Fruit fly (Drosophila melanogaster): ENCODE measurements around the gene CG31917.
A peak's percentile ranks its signal among the peaks of the same experiment; 100 is the strongest.

Gene CG31917

dm6 chr2L:4965420-4965819 lies 45.2 kb downstream of the CG31917 start, which contains the start of gene CG34125 (continued):
- TF ChIP-seq CG11560 (tag; IDR thresholded peaks at IDR 0.05) (no peak), E2f2 (GFP tag; IDR thresholded peaks at IDR 0.05) (0 out of 2 replicates have a peak, but pooled peaks have one; percentile 22), Six4 (GFP tag; optimal IDR thresholded peaks at IDR 0.05) (no peak), CG11456 (GFP tag; IDR thresholded peaks at IDR 0.05) (0 out of 3 replicates have a peak, but pooled peaks have one; percentile 47), Xrp1 (GFP tag; IDR thresholded peaks at IDR 0.05) (peak; percentile 34; the same call in 1 of the 2 replicates), MESR4 (GFP tag; optimal IDR thresholded peaks at IDR 0.05) (peak; percentile 13), CG9932 (GFP tag; IDR thresholded peaks at IDR 0.05) (peak; percentile 44; the same call in 1 of the 2 replicates), HLH4C (GFP tag; IDR thresholded peaks at IDR 0.05; ENCODE audit: partially characterized antibody) (no peak), chn (GFP tag; optimal IDR thresholded peaks at IDR 0.05) (no peak), CG34422 (GFP tag; IDR thresholded peaks at IDR 0.05) (0 out of 3 replicates have a peak, but pooled peaks have one; percentile 8), phol (tag; optimal IDR thresholded peaks at IDR 0.05) (peak; percentile 11), sc (optimal IDR thresholded peaks at IDR 0.05) (no peak), sc (GFP tag; optimal IDR thresholded peaks at IDR 0.05) (no peak), CG13624 (GFP tag; optimal IDR thresholded peaks at IDR 0.05) (peak; percentile 5), Bdp1 (GFP tag; optimal IDR thresholded peaks at IDR 0.05) (no peak), CG3995 (GFP tag; optimal IDR thresholded peaks at IDR 0.05) (peak; percentile 53), CG10543 (GFP tag; optimal IDR thresholded peaks at IDR 0.05) (no peak), CG14014 (GFP tag; IDR thresholded peaks at IDR 0.05) (0 out of 2 replicates have a peak, but pooled peaks have one; percentile 11), chinmo (GFP tag; IDR thresholded peaks at IDR 0.05; ENCODE audit: partially characterized antibody) (peak; percentile 68; the same call in 1 of the 4 replicates), dmrt99B (tag; optimal IDR thresholded peaks at IDR 0.05) (no peak), run (tag; optimal IDR thresholded peaks at IDR 0.05) (no peak), pan (optimal IDR thresholded peaks at IDR 0.05) (no peak), pan (GFP tag; optimal IDR thresholded peaks at IDR 0.05 in 1 of 2, IDR thresholded peaks at IDR 0.05 in 1 of 2) (peak in 1 of 2 experiments; percentile 32), CG13287 (GFP tag; IDR thresholded peaks at IDR 0.05; ENCODE audit: partially characterized antibody) (peak; percentile 22; the same call in 1 of the 2 replicates), pzg (GFP tag; optimal IDR thresholded peaks at IDR 0.05) (peak; percentile 33), zfh1 (GFP tag; IDR thresholded peaks at IDR 0.05) (peak; percentile 20; the same call in 1 of the 3 replicates), CG10366 (GFP tag; IDR thresholded peaks at IDR 0.05) (0 out of 2 replicates have a peak, but pooled peaks have one; percentile 10)

Measured in whole organism, embryonic.